Worm (Caenorhabditis elegans): ENCODE data around the gene F54C8.1.

- TF ChIP-seq him-1 (tag; optimal IDR thresholded peaks at IDR 0.05) (no peak), dao-5 (tag; optimal IDR thresholded peaks at IDR 0.05) (no peak)
Measured at ce11 chrIII:9483716-9484115, 44.2 kb downstream of the F54C8.1 start.
